Worm (Caenorhabditis elegans) whole organism, L1 larva: ENCODE measurements around the gene F59B2.8.

Experiments used
- ceh-88 ChIP-seq: fragments of 200-800 bp; sonication (Bioruptor generic); IDR thresholded peaks from 2 replicates; pipeline ENCODE4 v1.3.6; 2022; ENCODE audit warnings: missing genetic modification characterization, missing compliant biosample characterization
- lin-15B ChIP-seq: fragments of 150-350 bp; sonication (generic microtip); optimal IDR thresholded peaks from 3 replicates; lab custom pipeline; 2014; ENCODE audit warnings: missing biosample characterization, missing genetic modification characterization
- lin-39 ChIP-seq: fragments of 150-350 bp; optimal IDR thresholded peaks from 2 replicates; lab custom pipeline; 2014; ENCODE audit warnings: missing biosample characterization, missing genetic modification reagents, missing genetic modification characterization
- nhr-77 ChIP-seq: fragments of 150-350 bp; optimal IDR thresholded peaks from 2 replicates; lab custom pipeline; 2014; ENCODE audit warnings: missing biosample characterization, missing genetic modification characterization
- tbx-2 ChIP-seq: sonication (generic microtip); optimal IDR thresholded peaks from 2 replicates; lab custom pipeline; 2016; ENCODE audit warnings: missing genetic modification characterization, missing compliant biosample characterization
- tlp-1 ChIP-seq: fragments of 150-350 bp; optimal IDR thresholded peaks from 2 replicates; lab custom pipeline; 2014; ENCODE audit warnings: missing biosample characterization, missing genetic modification characterization
- unc-62 ChIP-seq: fragments of 150-350 bp; optimal IDR thresholded peaks from 2 replicates; lab custom pipeline; 2014; ENCODE audit warnings: missing biosample characterization, missing genetic modification reagents, missing genetic modification characterization
- zag-1 ChIP-seq: fragments of 150-350 bp; optimal IDR thresholded peaks from 2 replicates; lab custom pipeline; 2014; ENCODE audit warnings: missing biosample characterization, missing genetic modification characterization

ce11 chrIII:8986872-8987271 is 23.1 kb downstream of the F59B2.8 start:
- TF ChIP-seq lin-39 (tag; lab: Kevin White, UChicago): no peak
- TF ChIP-seq tbx-2: peak; percentile 47
- no peak for TF ChIP-seq lin-15B
- no peak for TF ChIP-seq ceh-88 (GFP tag; lab: Robert Waterston, UW)
- no peak for TF ChIP-seq nhr-77 (tag; lab: Kevin White, UChicago)
- no peak for TF ChIP-seq unc-62 (GFP tag; lab: Kevin White, UChicago)
- TF ChIP-seq zag-1 (tag; lab: Kevin White, UChicago): no peak
- no peak for TF ChIP-seq tlp-1 (tag; lab: Kevin White, UChicago)
